Fruit fly (Drosophila melanogaster) whole organism, embryonic: Measurements from ENCODE around the gene kraken.

Experiments
- CG10209 ChIP-seq: fragments of 200-800 bp; sonication (Bioruptor generic); optimal IDR thresholded peaks from 3 replicates; lab custom pipeline; 2017; ENCODE audit warnings: missing biosample characterization, mild to moderate bottlenecking, missing genetic modification characterization, missing genetic modification reagents
- CG11504 ChIP-seq: fragments of 200-800 bp; sonication (Bioruptor generic); optimal IDR thresholded peaks from 3 replicates; lab custom pipeline; 2019; ENCODE audit warnings: missing biosample characterization, mild to moderate bottlenecking, missing genetic modification characterization, moderate library complexity
- CG12659 ChIP-seq: fragments of 200-800 bp; sonication (Bioruptor generic); optimal IDR thresholded peaks from 3 replicates; lab custom pipeline; 2017; ENCODE audit warnings: mild to moderate bottlenecking, missing biosample characterization, missing genetic modification reagents, missing genetic modification characterization
- CG1603 ChIP-seq: fragments of 200-800 bp; sonication (Bioruptor generic); optimal IDR thresholded peaks from 2 replicates; lab custom pipeline; 2019; ENCODE audit warnings: missing biosample characterization, mild to moderate bottlenecking, missing genetic modification characterization, moderate library complexity
- CG16863 ChIP-seq: fragments of 200-800 bp; sonication (Bioruptor generic); optimal IDR thresholded peaks from 3 replicates; lab custom pipeline; 2016; ENCODE audit warnings: missing biosample characterization, missing genetic modification characterization
- CG17328 ChIP-seq: fragments of 200-800 bp; sonication (Bioruptor generic); IDR thresholded peaks from 2 replicates; pipeline ENCODE4 v1.3.6; 2022; ENCODE audit warnings: missing biosample characterization, missing genetic modification characterization
- CG18764 ChIP-seq: fragments of 200-800 bp; sonication (Bioruptor generic); optimal IDR thresholded peaks from 3 replicates; lab custom pipeline; 2016; ENCODE audit warnings: missing biosample characterization, missing genetic modification characterization
- CG2120 ChIP-seq: fragments of 200-800 bp; sonication (Bioruptor generic); optimal IDR thresholded peaks from 3 replicates; lab custom pipeline; 2016; ENCODE audit warnings: missing biosample characterization, missing genetic modification characterization
- CG2199 ChIP-seq: fragments of 200-800 bp; sonication (Bioruptor generic); IDR thresholded peaks from 3 replicates; pipeline ENCODE4 v1.3.6; 2022; ENCODE audit warnings: missing biosample characterization, missing genetic modification characterization
- CG2202 ChIP-seq: fragments of 200-800 bp; sonication (Bioruptor generic); optimal IDR thresholded peaks from 2 replicates; lab custom pipeline; 2018; ENCODE audit warnings: missing biosample characterization, mild to moderate bottlenecking, missing genetic modification characterization
- CG2678 ChIP-seq: fragments of 200-800 bp; sonication (Bioruptor generic); optimal IDR thresholded peaks from 3 replicates; lab custom pipeline; 2019; ENCODE audit warnings: missing biosample characterization, mild to moderate bottlenecking, missing genetic modification characterization, moderate library complexity
- CG32772 ChIP-seq: fragments of 200-800 bp; sonication (Bioruptor generic); IDR thresholded peaks from 2 replicates; pipeline ENCODE4 v1.3.6; 2022; ENCODE audit warnings: missing biosample characterization, missing genetic modification characterization
- CG4424 ChIP-seq: fragments of 200-800 bp; sonication (Bioruptor generic); optimal IDR thresholded peaks from 3 replicates; lab custom pipeline; 2016; ENCODE audit warnings: missing biosample characterization, missing genetic modification characterization
- CG7839 ChIP-seq: fragments of 200-800 bp; sonication (Bioruptor generic); optimal IDR thresholded peaks from 3 replicates; lab custom pipeline; 2018; ENCODE audit warnings: missing biosample characterization, mild to moderate bottlenecking, missing genetic modification characterization, moderate library complexity
- CG8089 ChIP-seq: fragments of 200-800 bp; sonication (Bioruptor generic); optimal IDR thresholded peaks from 3 replicates; lab custom pipeline; 2016; ENCODE audit warnings: missing biosample characterization, missing genetic modification characterization
- CG8290 ChIP-seq, 3 experiments: fragments of 200-800 bp; sonication (Bioruptor generic); optimal IDR thresholded peaks; 2 replicates each; lab custom pipeline; 2016 to 2019; ENCODE audit warnings: missing biosample characterization in 3 of 3, missing genetic modification characterization in 3 of 3, mild to moderate bottlenecking in 2 of 3, moderate library complexity in 1 of 3
- CoRest ChIP-seq: fragments of 200-800 bp; sonication (Bioruptor generic); optimal IDR thresholded peaks from 3 replicates; lab custom pipeline; 2018; ENCODE audit warnings: missing biosample characterization, mild to moderate bottlenecking, missing genetic modification characterization, moderate library complexity
- Elba2 ChIP-seq: fragments of 200-800 bp; sonication (Bioruptor generic); optimal IDR thresholded peaks from 3 replicates; lab custom pipeline; 2016; ENCODE audit warnings: missing biosample characterization, missing genetic modification characterization
- Ets65A ChIP-seq: fragments of 200-800 bp; sonication (Bioruptor generic); peaks from one replicate; lab custom pipeline; 2016; ENCODE audit warnings: missing biosample characterization, missing genetic modification characterization
- H15 ChIP-seq: fragments of 200-800 bp; sonication (Bioruptor generic); IDR thresholded peaks from 3 replicates; pipeline ENCODE4 v1.3.6; 2022; ENCODE audit warnings: missing biosample characterization, missing genetic modification characterization
- Hr51 ChIP-seq, 2 experiments: fragments of 200-800 bp; sonication (Bioruptor generic); optimal IDR thresholded peaks; 2 replicates in 1 of 2; 3 replicates in 1 of 2; lab custom pipeline; 2016 to 2018; ENCODE audit warnings: missing biosample characterization in 2 of 2, missing genetic modification characterization in 2 of 2, mild to moderate bottlenecking in 1 of 2, moderate library complexity in 1 of 2
- Mad ChIP-seq: fragments of 200-800 bp; sonication (Bioruptor generic); optimal IDR thresholded peaks from 2 replicates; lab custom pipeline; 2016; ENCODE audit warnings: missing biosample characterization, missing genetic modification characterization
- Max ChIP-seq: fragments of 200-800 bp; sonication (Bioruptor generic); optimal IDR thresholded peaks from 2 replicates; lab custom pipeline; 2016; ENCODE audit warnings: missing biosample characterization, mild to moderate bottlenecking, missing genetic modification characterization
- Med ChIP-seq: fragments of 200-800 bp; sonication (Bioruptor generic); peaks from one replicate; lab custom pipeline; 2016; ENCODE audit warnings: missing biosample characterization, missing genetic modification characterization, mild to moderate bottlenecking, inconsistent platforms, moderate library complexity
- Sox102F ChIP-seq: fragments of 200-800 bp; sonication (Bioruptor generic); optimal IDR thresholded peaks from 2 replicates; lab custom pipeline; 2018; ENCODE audit warnings: missing biosample characterization, mild to moderate bottlenecking, missing genetic modification characterization, moderate library complexity
- Ssrp ChIP-seq: fragments of 200-800 bp; sonication (Bioruptor generic); optimal IDR thresholded peaks from 2 replicates; lab custom pipeline; 2018; ENCODE audit warnings: missing biosample characterization, mild to moderate bottlenecking, missing genetic modification characterization, moderate library complexity
- Taf1 ChIP-seq: fragments of 200-800 bp; sonication (Bioruptor generic); IDR thresholded peaks from 2 replicates; pipeline ENCODE4 v1.3.6; 2022; ENCODE audit warnings: missing biosample characterization, missing genetic modification characterization
- bsh ChIP-seq, 2 experiments: fragments of 200-800 bp; sonication (Bioruptor generic); optimal IDR thresholded peaks; 2 replicates each; lab custom pipeline; 2017 to 2018; ENCODE audit warnings: mild to moderate bottlenecking in 2 of 2, missing biosample characterization in 2 of 2, missing genetic modification characterization in 2 of 2, moderate library complexity in 1 of 2
- chif ChIP-seq, 2 experiments: fragments of 200-800 bp; sonication (Bioruptor generic); optimal IDR thresholded peaks; 3 replicates each; lab custom pipeline; 2016; ENCODE audit warnings: missing biosample characterization in 2 of 2, missing genetic modification characterization in 2 of 2
- corto ChIP-seq: fragments of 200-800 bp; sonication (Bioruptor generic); optimal IDR thresholded peaks from 2 replicates; lab custom pipeline; 2016; ENCODE audit warnings: missing biosample characterization, mild to moderate bottlenecking, missing genetic modification characterization, moderate library complexity
- dm ChIP-seq: fragments of 200-800 bp; sonication (Bioruptor generic); optimal IDR thresholded peaks from 3 replicates; lab custom pipeline; 2016; ENCODE audit warnings: missing biosample characterization, missing genetic modification characterization
- dmrt99B ChIP-seq: fragments of 200-800 bp; sonication (Bioruptor generic); optimal IDR thresholded peaks from 2 replicates; lab custom pipeline; 2018; ENCODE audit warnings: missing biosample characterization, mild to moderate bottlenecking, missing genetic modification characterization, moderate library complexity
- ems ChIP-seq: fragments of 200-800 bp; sonication (Bioruptor generic); optimal IDR thresholded peaks from 3 replicates; lab custom pipeline; 2016; ENCODE audit warnings: missing biosample characterization, missing genetic modification characterization
- fd102C ChIP-seq: fragments of 200-800 bp; sonication (Bioruptor generic); optimal IDR thresholded peaks from 2 replicates; lab custom pipeline; 2018; ENCODE audit warnings: missing biosample characterization, mild to moderate bottlenecking, missing genetic modification characterization, moderate library complexity
- fd96Cb ChIP-seq: fragments of 200-800 bp; sonication (Bioruptor generic); optimal IDR thresholded peaks from 2 replicates; lab custom pipeline; 2018; ENCODE audit warnings: missing biosample characterization, mild to moderate bottlenecking, missing genetic modification characterization, moderate library complexity
- lab ChIP-seq: fragments of 200-800 bp; sonication (Bioruptor generic); optimal IDR thresholded peaks from 3 replicates; lab custom pipeline; 2017; ENCODE audit warnings: missing biosample characterization, missing genetic modification characterization, mild to moderate bottlenecking, moderate library complexity, missing genetic modification reagents
- nerfin-1 ChIP-seq: fragments of 200-800 bp; sonication (Bioruptor generic); optimal IDR thresholded peaks from 3 replicates; lab custom pipeline; 2019; ENCODE audit warnings: missing biosample characterization, mild to moderate bottlenecking, missing genetic modification characterization, moderate library complexity
- nmo ChIP-seq: fragments of 200-800 bp; sonication (Bioruptor generic); optimal IDR thresholded peaks from 2 replicates; lab custom pipeline; 2018; ENCODE audit warnings: missing biosample characterization, mild to moderate bottlenecking, missing genetic modification characterization, moderate library complexity
- otp ChIP-seq: fragments of 200-800 bp; sonication (Bioruptor generic); IDR thresholded peaks from 3 replicates; pipeline ENCODE4, ENCODE4 v1.3.6; 2022; ENCODE audit warnings: missing biosample characterization, missing genetic modification characterization
- peb ChIP-seq: fragments of 200-800 bp; sonication (Bioruptor generic); IDR thresholded peaks from 2 replicates; pipeline ENCODE4 v1.3.6; 2022; ENCODE audit warnings: missing biosample characterization, missing genetic modification characterization
- pnt ChIP-seq: fragments of 200-800 bp; sonication (Bioruptor generic); optimal IDR thresholded peaks from 3 replicates; lab custom pipeline; 2016; ENCODE audit warnings: missing biosample characterization, missing genetic modification characterization
- sens ChIP-seq: fragments of 200-800 bp; sonication (Bioruptor generic); peaks from one replicate; lab custom pipeline; 2016; ENCODE audit warnings: missing biosample characterization, missing genetic modification characterization
- slbo ChIP-seq: fragments of 200-800 bp; sonication (Bioruptor generic); IDR thresholded peaks from 2 replicates; pipeline ENCODE4 v1.3.6; 2022; ENCODE audit warnings: missing biosample characterization, missing genetic modification characterization
- sna ChIP-seq: fragments of 200-800 bp; sonication (Bioruptor generic); IDR thresholded peaks from 2 replicates; pipeline ENCODE4 v1.3.6; 2022; ENCODE audit warnings: missing biosample characterization, missing genetic modification characterization; ENCODE audit not compliant: partially characterized antibody
- unpg ChIP-seq: fragments of 200-800 bp; sonication (Bioruptor generic); optimal IDR thresholded peaks from 3 replicates; lab custom pipeline; 2018; ENCODE audit warnings: missing biosample characterization, mild to moderate bottlenecking, missing genetic modification characterization, moderate library complexity
- vvl ChIP-seq: fragments of 200-800 bp; sonication (Bioruptor generic); IDR thresholded peaks from 2 replicates; pipeline ENCODE4 v1.3.6; 2022; ENCODE audit warnings: missing biosample characterization, missing genetic modification characterization

Gene kraken

dm6 chr2L:901363-901762 is 48.8 kb downstream of the kraken start (continued):
- peak; percentile 10 for TF ChIP-seq Ssrp (tag; lab: Kevin White, UChicago)
- peak; percentile 63 for TF ChIP-seq CG17328
- peak; percentile 61 for TF ChIP-seq nmo (GFP tag; lab: Kevin White, UChicago)
- TF ChIP-seq vvl (GFP tag; lab: Robert Waterston, UW) = peak; percentile 32; the same call in 1 of the 2 replicates
- TF ChIP-seq CG4424 (GFP tag; lab: Kevin White, UChicago) = peak; percentile 30
- peak; percentile 30 for TF ChIP-seq fd96Cb (tag; lab: Kevin White, UChicago)
- TF ChIP-seq CG2202 = peak; percentile 2
- peak in 1 of 2 experiments; percentile 16 for TF ChIP-seq Hr51 (GFP tag; optimal IDR thresholded peaks at IDR 0.05; lab: Kevin White, UChicago)
- TF ChIP-seq dm (GFP tag; lab: Kevin White, UChicago) = peak; percentile 12
- TF ChIP-seq CG1603 (tag; lab: Kevin White, UChicago) = peak; percentile 51
- peak; percentile 88; the same call in 2 of the 3 replicates for TF ChIP-seq CG2199 (GFP tag; lab: Robert Waterston, UW)
- TF ChIP-seq bsh (GFP tag; optimal IDR thresholded peaks at IDR 0.05; lab: Kevin White, UChicago) = peak in 1 of 2 experiments; percentile 62
- peak; percentile 89 for TF ChIP-seq sens (GFP tag; lab: Kevin White, UChicago)
- TF ChIP-seq CoRest (tag; lab: Kevin White, UChicago) = peak; percentile 20
- peak; percentile 25 for TF ChIP-seq CG8290 (GFP tag; optimal IDR thresholded peaks at IDR 0.05; lab: Kevin White, UChicago)
- peak in 1 of 2 experiments; percentile 36 for TF ChIP-seq CG8290 (tag; optimal IDR thresholded peaks at IDR 0.05; lab: Kevin White, UChicago)
- peak; percentile 36 for TF ChIP-seq fd102C (GFP tag; lab: Kevin White, UChicago)
- TF ChIP-seq H15 (GFP tag; lab: Robert Waterston, UW) = 0 out of 3 replicates have a peak, but pooled peaks have one; percentile 37
- TF ChIP-seq Elba2 (GFP tag; lab: Kevin White, UChicago) = peak; percentile 45
- TF ChIP-seq unpg (GFP tag; lab: Kevin White, UChicago) = peak; percentile 14
- peak; percentile 20 for TF ChIP-seq Mad
- TF ChIP-seq CG32772 (GFP tag; lab: Robert Waterston, UW) = peak; percentile 19; the same call in 1 of the 2 replicates
- TF ChIP-seq pnt = peak; percentile 0
- TF ChIP-seq CG8089 (GFP tag; lab: Kevin White, UChicago) = peak; percentile 28
- TF ChIP-seq CG10209 (GFP tag; lab: Kevin White, UChicago) = peak; percentile 52
- peak; percentile 9 for TF ChIP-seq CG16863 (GFP tag; lab: Kevin White, UChicago)
- peak; percentile 48; the same call in 1 of the 2 replicates for TF ChIP-seq peb (GFP tag; lab: Robert Waterston, UW)
- peak; percentile 16 for TF ChIP-seq nerfin-1 (tag; lab: Kevin White, UChicago)
- peak; percentile 45 for TF ChIP-seq CG7839 (tag; lab: Kevin White, UChicago)
- peak; percentile 64; the same call in 1 of the 3 replicates for TF ChIP-seq otp (GFP tag; lab: Robert Waterston, UW)

- TF ChIP-seq CG11504 (tag; lab: Kevin White, UChicago) (peak; percentile 6), CG18764 (no peak), Sox102F (GFP tag; lab: Kevin White, UChicago) (peak; percentile 1), Max (no peak), Ets65A (GFP tag; lab: Kevin White, UChicago) (peak; percentile 55), CG2120 (GFP tag; lab: Kevin White, UChicago) (peak; percentile 7), ems (GFP tag; lab: Kevin White, UChicago) (no peak), CG8290 (GFP tag; optimal IDR thresholded peaks at IDR 0.05; lab: Kevin White, UChicago) (no peak), CG8290 (tag; optimal IDR thresholded peaks at IDR 0.05; lab: Kevin White, UChicago) (peak in 1 of 2 experiments; percentile 19), lab (GFP tag; lab: Kevin White, UChicago) (peak; percentile 21), CG12659 (no peak), Med (GFP tag; lab: Kevin White, UChicago) (peak; percentile 61), chif (GFP tag; optimal IDR thresholded peaks at IDR 0.05; lab: Kevin White, UChicago) (no peak), CG2678 (tag; lab: Kevin White, UChicago) (peak; percentile 24), slbo (GFP tag; lab: Robert Waterston, UW) (peak; percentile 24; the same call in 1 of the 2 replicates), dmrt99B (peak; percentile 26), Taf1 (GFP tag; lab: Robert Waterston, UW) (no peak), corto (no peak), sna (no peak), sens (GFP tag; lab: Kevin White, UChicago) (peak; percentile 10)
Observed at dm6 chr2L:903748-904147, 51.2 kb downstream of the kraken start.
